Fruit fly (Drosophila melanogaster) whole organism, embryonic: ENCODE data around the gene CG31041.

Experiments
- Blimp-1 ChIP-seq: fragments of 200-800 bp; sonication (Bioruptor generic); optimal IDR thresholded peaks from 3 replicates; lab custom pipeline; 2018; ENCODE audit warnings: missing biosample characterization, missing genetic modification characterization, mild to moderate bottlenecking, moderate library complexity, missing genetic modification reagents
- CG10267 ChIP-seq: fragments of 200-800 bp; sonication (Bioruptor generic); optimal IDR thresholded peaks from 2 replicates; lab custom pipeline; 2018; ENCODE audit warnings: missing biosample characterization, mild to moderate bottlenecking, missing genetic modification characterization, moderate library complexity
- CG10979 ChIP-seq: fragments of 200-800 bp; sonication (Bioruptor generic); optimal IDR thresholded peaks from 2 replicates; lab custom pipeline; 2018; ENCODE audit warnings: missing biosample characterization, mild to moderate bottlenecking, missing genetic modification characterization, moderate library complexity
- CG12219 ChIP-seq: fragments of 200-800 bp; sonication (Bioruptor generic); optimal IDR thresholded peaks from 3 replicates; lab custom pipeline; 2018; ENCODE audit warnings: missing biosample characterization, mild to moderate bottlenecking, missing genetic modification characterization
- CG12659 ChIP-seq: fragments of 200-800 bp; sonication (Bioruptor generic); optimal IDR thresholded peaks from 3 replicates; lab custom pipeline; 2017; ENCODE audit warnings: mild to moderate bottlenecking, missing biosample characterization, missing genetic modification reagents, missing genetic modification characterization
- CG13296 ChIP-seq: fragments of 200-800 bp; sonication (Bioruptor generic); optimal IDR thresholded peaks from 3 replicates; lab custom pipeline; 2018; ENCODE audit warnings: missing biosample characterization, mild to moderate bottlenecking, missing genetic modification characterization
- CG13775 ChIP-seq: fragments of 200-800 bp; sonication (Bioruptor generic); optimal IDR thresholded peaks from 3 replicates; lab custom pipeline; 2017; ENCODE audit warnings: missing biosample characterization, mild to moderate bottlenecking, missing genetic modification characterization
- CG16815 ChIP-seq: fragments of 200-800 bp; sonication (Bioruptor generic); optimal IDR thresholded peaks from 3 replicates; lab custom pipeline; 2017; ENCODE audit warnings: missing biosample characterization, mild to moderate bottlenecking, missing genetic modification characterization
- CG17361 ChIP-seq: fragments of 200-800 bp; sonication (Bioruptor generic); IDR thresholded peaks from 3 replicates; pipeline ENCODE4 v1.3.6; 2022; ENCODE audit warnings: missing biosample characterization, missing genetic modification characterization
- CG17568 ChIP-seq: fragments of 200-800 bp; sonication (Bioruptor generic); optimal IDR thresholded peaks from 2 replicates; lab custom pipeline; 2018; ENCODE audit warnings: missing biosample characterization, mild to moderate bottlenecking, missing genetic modification characterization, moderate library complexity
- CG17829 ChIP-seq: fragments of 200-800 bp; optimal IDR thresholded peaks from 2 replicates; lab custom pipeline; 2019; ENCODE audit warnings: missing biosample characterization, mild to moderate bottlenecking, missing genetic modification characterization, moderate library complexity
- CG18262 ChIP-seq: fragments of 200-800 bp; optimal IDR thresholded peaks from 3 replicates; lab custom pipeline; 2019; ENCODE audit warnings: missing biosample characterization, mild to moderate bottlenecking, missing genetic modification characterization, moderate library complexity
- CG18599 ChIP-seq: fragments of 200-800 bp; sonication (Bioruptor generic); optimal IDR thresholded peaks from 3 replicates; lab custom pipeline; 2017; ENCODE audit warnings: missing biosample characterization, missing genetic modification characterization, mild to moderate bottlenecking, moderate library complexity, missing genetic modification reagents
- CG2678 ChIP-seq: fragments of 200-800 bp; sonication (Bioruptor generic); optimal IDR thresholded peaks from 3 replicates; lab custom pipeline; 2019; ENCODE audit warnings: missing biosample characterization, mild to moderate bottlenecking, missing genetic modification characterization, moderate library complexity
- CG31365 ChIP-seq: fragments of 200-800 bp; sonication (Bioruptor generic); optimal IDR thresholded peaks from 2 replicates; lab custom pipeline; 2018; ENCODE audit warnings: missing biosample characterization, mild to moderate bottlenecking, missing genetic modification characterization
- CG31388 ChIP-seq: fragments of 200-800 bp; sonication (Bioruptor generic); optimal IDR thresholded peaks from 2 replicates; lab custom pipeline; 2016; ENCODE audit warnings: missing biosample characterization, missing genetic modification characterization
- CG7271 ChIP-seq: fragments of 200-800 bp; sonication (Bioruptor generic); optimal IDR thresholded peaks from 2 replicates; lab custom pipeline; 2018; ENCODE audit warnings: missing biosample characterization, mild to moderate bottlenecking, missing genetic modification characterization, moderate library complexity
- CG8359 ChIP-seq: fragments of 200-800 bp; sonication (Bioruptor generic); optimal IDR thresholded peaks from 2 replicates; lab custom pipeline; 2017; ENCODE audit warnings: missing biosample characterization, mild to moderate bottlenecking, missing genetic modification characterization, borderline replicate concordance
- CG8388 ChIP-seq: fragments of 200-800 bp; sonication (Bioruptor generic); optimal IDR thresholded peaks from 2 replicates; lab custom pipeline; 2019; ENCODE audit warnings: missing biosample characterization, mild to moderate bottlenecking, missing genetic modification characterization, moderate library complexity
- CG9437 ChIP-seq: fragments of 200-800 bp; sonication (Bioruptor generic); optimal IDR thresholded peaks from 2 replicates; lab custom pipeline; 2018; ENCODE audit warnings: missing biosample characterization, mild to moderate bottlenecking, missing genetic modification characterization
- CoRest ChIP-seq: fragments of 200-800 bp; sonication (Bioruptor generic); optimal IDR thresholded peaks from 3 replicates; lab custom pipeline; 2018; ENCODE audit warnings: missing biosample characterization, mild to moderate bottlenecking, missing genetic modification characterization, moderate library complexity
- D19A ChIP-seq: fragments of 200-800 bp; optimal IDR thresholded peaks from 3 replicates; lab custom pipeline; 2019; ENCODE audit warnings: missing biosample characterization, mild to moderate bottlenecking, missing genetic modification characterization, moderate library complexity
- ERR ChIP-seq: fragments of 200-800 bp; sonication (Bioruptor generic); optimal IDR thresholded peaks from 2 replicates; lab custom pipeline; 2016; ENCODE audit warnings: missing biosample characterization, missing genetic modification characterization
- Ets65A ChIP-seq: fragments of 200-800 bp; sonication (Bioruptor generic); peaks from one replicate; lab custom pipeline; 2016; ENCODE audit warnings: missing biosample characterization, missing genetic modification characterization
- HHEX ChIP-seq: fragments of 200-800 bp; sonication (Bioruptor generic); optimal IDR thresholded peaks from 3 replicates; lab custom pipeline; 2017; ENCODE audit warnings: missing biosample characterization, mild to moderate bottlenecking, missing genetic modification characterization, missing genetic modification reagents
- Hmr ChIP-seq: fragments of 200-800 bp; sonication (Bioruptor generic); optimal IDR thresholded peaks from 3 replicates; lab custom pipeline; 2017; ENCODE audit warnings: mild to moderate bottlenecking, missing biosample characterization, missing genetic modification reagents, missing genetic modification characterization
- Oli ChIP-seq: fragments of 200-800 bp; sonication (Bioruptor generic); optimal IDR thresholded peaks from 2 replicates; lab custom pipeline; 2018; ENCODE audit warnings: missing biosample characterization, mild to moderate bottlenecking, missing genetic modification characterization, moderate library complexity
- PHDP ChIP-seq: fragments of 200-800 bp; sonication (Bioruptor generic); optimal IDR thresholded peaks from 3 replicates; lab custom pipeline; 2018; ENCODE audit warnings: missing biosample characterization, mild to moderate bottlenecking, missing genetic modification characterization, moderate library complexity
- Ptx1 ChIP-seq: fragments of 200-800 bp; sonication (Bioruptor generic); IDR thresholded peaks from 2 replicates; pipeline ENCODE4 v1.3.6; 2022; ENCODE audit warnings: missing biosample characterization, missing genetic modification characterization
- Xbp1 ChIP-seq: fragments of 200-800 bp; sonication (Bioruptor generic); optimal IDR thresholded peaks from 3 replicates; lab custom pipeline; 2016; ENCODE audit warnings: missing biosample characterization, mild to moderate bottlenecking, missing genetic modification characterization
- Xrp1 ChIP-seq: fragments of 200-800 bp; sonication (Bioruptor generic); IDR thresholded peaks from 2 replicates; pipeline ENCODE4 v1.3.6; 2022; ENCODE audit warnings: missing biosample characterization, missing genetic modification characterization
- az2 ChIP-seq: fragments of 200-800 bp; sonication (Bioruptor generic); optimal IDR thresholded peaks from 3 replicates; lab custom pipeline; 2016; ENCODE audit warnings: missing biosample characterization, missing genetic modification characterization
- caup ChIP-seq: fragments of 200-800 bp; sonication (Bioruptor generic); optimal IDR thresholded peaks from 3 replicates; lab custom pipeline; 2017; ENCODE audit warnings: missing biosample characterization, mild to moderate bottlenecking, missing genetic modification characterization, moderate library complexity; ENCODE audit not compliant: severe bottlenecking
- cwo ChIP-seq: fragments of 200-800 bp; sonication (Bioruptor generic); optimal IDR thresholded peaks from 3 replicates; lab custom pipeline; 2017; ENCODE audit warnings: missing biosample characterization, missing genetic modification characterization, mild to moderate bottlenecking, moderate library complexity, missing genetic modification reagents
- dmrt99B ChIP-seq: fragments of 200-800 bp; sonication (Bioruptor generic); optimal IDR thresholded peaks from 2 replicates; lab custom pipeline; 2018; ENCODE audit warnings: missing biosample characterization, mild to moderate bottlenecking, missing genetic modification characterization, moderate library complexity
- dysf ChIP-seq: fragments of 200-800 bp; sonication (Bioruptor generic); IDR thresholded peaks from 3 replicates; pipeline ENCODE4 v1.3.6; 2022; ENCODE audit warnings: missing biosample characterization, missing genetic modification characterization
- esg ChIP-seq: fragments of 200-800 bp; sonication (Bioruptor generic); conservative IDR thresholded peaks from 2 replicates; pipeline ENCODE4 v1.3.6; 2022; ENCODE audit warnings: missing biosample characterization, missing genetic modification characterization
- gcm ChIP-seq: fragments of 200-800 bp; sonication (Bioruptor generic); optimal IDR thresholded peaks from 2 replicates; lab custom pipeline; 2019; ENCODE audit warnings: missing biosample characterization, mild to moderate bottlenecking, missing genetic modification characterization, moderate library complexity
- grau ChIP-seq: fragments of 200-800 bp; optimal IDR thresholded peaks from 3 replicates; lab custom pipeline; 2019; ENCODE audit warnings: missing biosample characterization, mild to moderate bottlenecking, missing genetic modification characterization, moderate library complexity
- hkb ChIP-seq, 2 experiments: fragments of 200-800 bp in 1 of 2; fragments of >200 bp in 1 of 2; sonication (Bioruptor generic) in 1 of 2; IDR thresholded peaks in 1 of 2; optimal IDR thresholded peaks in 1 of 2; 2 replicates each; pipeline versions ENCODE4 v1.3.6 to Lab custom; 2017 to 2022; ENCODE audit warnings: missing biosample characterization in 1 of 2, missing genetic modification characterization in 1 of 2
- ind ChIP-seq: fragments of 200-800 bp; sonication (Bioruptor generic); optimal IDR thresholded peaks from 3 replicates; lab custom pipeline; 2016; ENCODE audit warnings: missing biosample characterization, missing genetic modification characterization
- jing ChIP-seq: fragments of 200-800 bp; sonication (Bioruptor generic); optimal IDR thresholded peaks from 2 replicates; lab custom pipeline; 2018; ENCODE audit warnings: missing biosample characterization, mild to moderate bottlenecking, missing genetic modification characterization
- lab ChIP-seq: fragments of 200-800 bp; sonication (Bioruptor generic); optimal IDR thresholded peaks from 3 replicates; lab custom pipeline; 2017; ENCODE audit warnings: missing biosample characterization, missing genetic modification characterization, mild to moderate bottlenecking, moderate library complexity, missing genetic modification reagents
- lola ChIP-seq, 3 experiments: fragments of >200 bp in 2 of 3; fragments of 200-800 bp in 1 of 3; sonication (Bioruptor generic) in 1 of 3; optimal IDR thresholded peaks; 2 replicates each; lab custom pipeline; 2017 to 2019; ENCODE audit warnings: missing biosample characterization in 3 of 3, missing genetic modification characterization in 3 of 3, mild to moderate bottlenecking in 1 of 3, moderate library complexity in 1 of 3
- row ChIP-seq: fragments of 200-800 bp; sonication (Bioruptor generic); IDR thresholded peaks from 3 replicates; pipeline ENCODE4 v1.3.6; 2022; ENCODE audit warnings: missing biosample characterization, missing genetic modification characterization
- slbo ChIP-seq: fragments of 200-800 bp; sonication (Bioruptor generic); IDR thresholded peaks from 2 replicates; pipeline ENCODE4 v1.3.6; 2022; ENCODE audit warnings: missing biosample characterization, missing genetic modification characterization
- ttk ChIP-seq: fragments of 200-800 bp; sonication (Bioruptor generic); IDR thresholded peaks from 2 replicates; pipeline ENCODE4 v2.1.2; 2022; ENCODE audit warnings: missing biosample characterization, missing genetic modification characterization
- unpg ChIP-seq: fragments of 200-800 bp; sonication (Bioruptor generic); optimal IDR thresholded peaks from 3 replicates; lab custom pipeline; 2018; ENCODE audit warnings: missing biosample characterization, mild to moderate bottlenecking, missing genetic modification characterization, moderate library complexity

CG31041 gene

DNA sequence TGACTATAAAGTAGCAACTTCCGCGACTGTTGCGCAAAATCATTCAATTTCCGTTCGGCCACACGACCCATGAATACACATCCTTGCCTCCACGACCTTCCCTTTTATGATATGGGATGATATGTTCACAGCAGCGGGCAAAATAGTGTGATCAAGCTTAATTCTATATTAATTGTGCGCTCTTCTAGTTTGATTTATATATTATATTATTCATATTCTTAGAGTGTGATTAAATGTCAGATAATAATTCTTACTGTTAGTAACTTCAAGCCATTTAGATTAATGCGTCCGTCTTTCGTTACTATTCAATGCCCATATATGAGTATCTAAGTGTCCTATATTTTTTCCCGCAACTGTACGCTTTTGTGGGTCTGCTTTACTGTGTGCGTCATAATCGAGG is 9.3 kb downstream of the CG31041 start (continued):
- TF ChIP-seq PHDP (tag; lab: Kevin White, UChicago) (peak; percentile 44), Blimp-1 (peak; percentile 53), CG13296 (GFP tag; lab: Kevin White, UChicago) (peak; percentile 12), Xbp1 (GFP tag; lab: Kevin White, UChicago) (peak; percentile 20), slbo (GFP tag; lab: Robert Waterston, UW) (0 out of 2 replicates have a peak, but pooled peaks have one; percentile 23), dmrt99B (peak; percentile 69), cwo (GFP tag; lab: Kevin White, UChicago) (peak; percentile 24), CG12219 (GFP tag; lab: Kevin White, UChicago) (peak; percentile 15), dysf (0 out of 3 replicates have a peak, but pooled peaks have one; percentile 18), CG8388 (GFP tag; lab: Kevin White, UChicago) (peak; percentile 28), lola (GFP tag; optimal IDR thresholded peaks at IDR 0.05; lab: Kevin White, UChicago) (peak in 1 of 3 experiments; percentile 75), CoRest (tag; lab: Kevin White, UChicago) (peak; percentile 61), CG2678 (peak; percentile 71), Oli (peak; percentile 48), CG9437 (GFP tag; lab: Kevin White, UChicago) (peak; percentile 9), row (GFP tag; lab: Robert Waterston, UW) (peak; percentile 79), jing (GFP tag; lab: Kevin White, UChicago) (no peak), unpg (GFP tag; lab: Kevin White, UChicago) (peak; percentile 39), CG17568 (GFP tag; lab: Kevin White, UChicago) (peak; percentile 21), Ptx1 (GFP tag; lab: Robert Waterston, UW) (no peak), Xrp1 (GFP tag; lab: Robert Waterston, UW) (peak; percentile 58), CG8359 (peak; percentile 31), HHEX (peak; percentile 28), CG7271 (tag; lab: Kevin White, UChicago) (no peak), D19A (peak; percentile 62), CG31388 (GFP tag; lab: Kevin White, UChicago) (no peak), CG13775 (GFP tag; lab: Kevin White, UChicago) (peak; percentile 31), caup (GFP tag; lab: Kevin White, UChicago) (peak; percentile 8), hkb (optimal IDR thresholded peaks at IDR 0.05; lab: Kevin White, UChicago) (no peak), hkb (GFP tag; IDR thresholded peaks at IDR 0.05; lab: Robert Waterston, UW) (no peak), Ets65A (GFP tag; lab: Kevin White, UChicago) (peak; percentile 67), CG17829 (tag; lab: Kevin White, UChicago) (peak; percentile 53), grau (tag; lab: Kevin White, UChicago) (peak; percentile 59), ind (peak; percentile 25), az2 (GFP tag; lab: Kevin White, UChicago) (peak; percentile 45), ERR (GFP tag; lab: Kevin White, UChicago) (no peak), CG12659 (GFP tag; lab: Kevin White, UChicago) (peak; percentile 10), ttk (GFP tag; lab: Robert Waterston, UW) (no peak), gcm (GFP tag; lab: Kevin White, UChicago) (peak; percentile 41), CG17361 (GFP tag; lab: Robert Waterston, UW) (peak; percentile 43; the same call in 2 of the 3 replicates), Hmr (peak; percentile 26), CG10979 (tag; lab: Kevin White, UChicago) (peak; percentile 75), CG31365 (tag; lab: Kevin White, UChicago) (no peak), CG10267 (tag; lab: Kevin White, UChicago) (peak; percentile 60), CG18262 (tag; lab: Kevin White, UChicago) (peak; percentile 73), lab (GFP tag; lab: Kevin White, UChicago) (peak; percentile 62), CG18599 (GFP tag; lab: Kevin White, UChicago) (peak; percentile 69), CG16815 (peak; percentile 36), esg (no peak)
